Worm (Caenorhabditis elegans) whole organism, L2 larva: ENCODE data around the gene F37C4.5.
A peak's percentile ranks its signal among the peaks of the same experiment; 100 is the strongest.

Experiments used
- C34F6.9 ChIP-seq: fragments of 150-350 bp; optimal IDR thresholded peaks from 2 replicates; lab custom pipeline; 2014; ENCODE audit warnings: missing biosample characterization, missing genetic modification characterization
- R02D3.7 ChIP-seq: fragments of 150-350 bp; optimal IDR thresholded peaks from 2 replicates; lab custom pipeline; 2014; ENCODE audit warnings: missing biosample characterization, missing genetic modification characterization
- Y55F3AM.14 ChIP-seq: fragments of 200-800 bp; sonication (Bioruptor generic); optimal IDR thresholded peaks from 2 replicates; lab custom pipeline; 2018; ENCODE audit warnings: mild to moderate bottlenecking, missing genetic modification characterization, missing compliant biosample characterization
- alr-1 ChIP-seq: fragments of 150-350 bp; optimal IDR thresholded peaks from 2 replicates; lab custom pipeline; 2014; ENCODE audit warnings: missing biosample characterization, missing genetic modification characterization
- aly-2 ChIP-seq: fragments of 150-350 bp; optimal IDR thresholded peaks from 2 replicates; lab custom pipeline; 2014; ENCODE audit warnings: missing biosample characterization, missing genetic modification characterization
- ama-1 ChIP-seq: fragments of 150-350 bp; optimal IDR thresholded peaks from 2 replicates; lab custom pipeline; 2018; ENCODE audit warnings: inconsistent platforms
- blmp-1 ChIP-seq: sonication (generic microtip); optimal IDR thresholded peaks from 2 replicates; lab custom pipeline; 2017; ENCODE audit warnings: missing genetic modification characterization, mild to moderate bottlenecking, missing compliant biosample characterization, antibody characterized with exemption, moderate library complexity; ENCODE audit not compliant: insufficient read depth
- ceh-82 ChIP-seq: fragments of 150-350 bp; optimal IDR thresholded peaks from 2 replicates; lab custom pipeline; 2014; ENCODE audit warnings: missing biosample characterization, missing genetic modification characterization
- crh-2 ChIP-seq: sonication (generic microtip); optimal IDR thresholded peaks from 2 replicates; lab custom pipeline; 2017; ENCODE audit warnings: missing biosample characterization, missing genetic modification characterization
- dmd-4 ChIP-seq: sonication (generic microtip); optimal IDR thresholded peaks from 2 replicates; lab custom pipeline; 2017; ENCODE audit warnings: missing biosample characterization, missing genetic modification characterization
- elt-1 ChIP-seq: fragments of 150-350 bp; optimal IDR thresholded peaks from 2 replicates; lab custom pipeline; 2014; ENCODE audit warnings: missing biosample characterization, missing genetic modification characterization
- fos-1 ChIP-seq: fragments of 150-350 bp; optimal IDR thresholded peaks from 2 replicates; lab custom pipeline; 2014; ENCODE audit warnings: missing biosample characterization, missing genetic modification characterization
- lin-13 ChIP-seq: fragments of 150-350 bp; optimal IDR thresholded peaks from 2 replicates; lab custom pipeline; 2014; ENCODE audit warnings: missing biosample characterization, missing genetic modification reagents, missing genetic modification characterization
- lsy-2 ChIP-seq, 2 experiments: fragments of 150-350 bp in 1 of 2; sonication (generic microtip) in 1 of 2; optimal IDR thresholded peaks; 2 replicates each; lab custom pipeline; 2014 to 2017; ENCODE audit warnings: missing biosample characterization in 2 of 2, missing genetic modification characterization in 2 of 2
- mbf-1 ChIP-seq: sonication (generic microtip); optimal IDR thresholded peaks from 2 replicates; lab custom pipeline; 2017; ENCODE audit warnings: missing biosample characterization, missing genetic modification characterization
- mdl-1 ChIP-seq, 2 experiments: fragments of 150-350 bp in 1 of 2; sonication (generic microtip) in 1 of 2; optimal IDR thresholded peaks; 2 replicates each; lab custom pipeline; 2017; ENCODE audit warnings: missing biosample characterization in 2 of 2, missing genetic modification characterization in 2 of 2
- nhr-10 ChIP-seq: sonication (generic microtip); optimal IDR thresholded peaks from 2 replicates; lab custom pipeline; 2017; ENCODE audit warnings: missing biosample characterization, missing genetic modification characterization
- nhr-129 ChIP-seq: fragments of 150-350 bp; optimal IDR thresholded peaks from 2 replicates; lab custom pipeline; 2014; ENCODE audit warnings: missing biosample characterization, missing genetic modification characterization
- nhr-21 ChIP-seq: fragments of 150-350 bp; optimal IDR thresholded peaks from 2 replicates; lab custom pipeline; 2014; ENCODE audit warnings: missing biosample characterization, missing genetic modification characterization
- nhr-23 ChIP-seq: fragments of 150-350 bp; optimal IDR thresholded peaks from 2 replicates; lab custom pipeline; 2014; ENCODE audit warnings: missing biosample characterization, missing genetic modification reagents, missing genetic modification characterization
- nhr-237 ChIP-seq: fragments of 150-350 bp; optimal IDR thresholded peaks from 2 replicates; lab custom pipeline; 2014; ENCODE audit warnings: missing biosample characterization, missing genetic modification characterization
- nhr-25 ChIP-seq: fragments of 150-350 bp; sonication (generic microtip); optimal IDR thresholded peaks from 3 replicates; lab custom pipeline; 2014; ENCODE audit warnings: missing biosample characterization, missing genetic modification characterization
- nhr-6 ChIP-seq: fragments of 150-350 bp; optimal IDR thresholded peaks from 2 replicates; lab custom pipeline; 2014; ENCODE audit warnings: missing biosample characterization, missing genetic modification characterization
- skn-1 ChIP-seq: sonication (generic microtip); optimal IDR thresholded peaks from 2 replicates; lab custom pipeline; 2017; ENCODE audit warnings: missing biosample characterization, missing genetic modification characterization
- unc-62 ChIP-seq: fragments of 150-350 bp; optimal IDR thresholded peaks from 2 replicates; lab custom pipeline; 2014; ENCODE audit warnings: missing biosample characterization, missing genetic modification reagents, missing genetic modification characterization
- zag-1 ChIP-seq: fragments of 150-350 bp; optimal IDR thresholded peaks from 2 replicates; lab custom pipeline; 2014; ENCODE audit warnings: missing biosample characterization, missing genetic modification characterization
- ztf-11 ChIP-seq: sonication (generic microtip); optimal IDR thresholded peaks from 2 replicates; lab custom pipeline; 2017; ENCODE audit warnings: missing biosample characterization, missing genetic modification characterization
- ztf-4 ChIP-seq: fragments of 150-350 bp; optimal IDR thresholded peaks from 2 replicates; lab custom pipeline; 2014; ENCODE audit warnings: missing biosample characterization, missing genetic modification characterization

F37C4.5 gene

ce11 chrIV:3894770-3895169 lies 21.2 kb upstream of the F37C4.5 start, which contains the start of gene dct-8:
TSS of gene dct-8 (plus strand) at chrIV:3895070.
- no peak for TF ChIP-seq dmd-4 (tag; lab: Kevin White, UChicago)
- TF ChIP-seq zag-1: no peak

- no peak for TF ChIP-seq nhr-21 (tag; lab: Kevin White, UChicago)
- no peak for TF ChIP-seq nhr-129 (tag; lab: Kevin White, UChicago)
- TF ChIP-seq lsy-2 (tag; optimal IDR thresholded peaks at IDR 0.05; lab: Kevin White, UChicago): no peak
Observed at ce11 chrIV:3894004-3894480, 20.4 kb upstream of the F37C4.5 start, which contains the start of gene F56D6.8. TSS of gene F56D6.8 (minus strand) at chrIV:3894430.

- TF ChIP-seq ztf-4: no peak
Observed at ce11 chrIV:3892027-3892426, 18.4 kb upstream of the F37C4.5 start, which contains the start of gene F56D6.9. TSS of gene F56D6.9 (plus strand) at chrIV:3892327.

- TF ChIP-seq unc-62 (GFP tag; lab: Kevin White, UChicago) (no peak), skn-1 (tag; lab: Kevin White, UChicago) (no peak), C34F6.9 (no peak), ceh-82 (no peak)
Observed at ce11 chrIV:3888963-3889362, 15.4 kb upstream of the F37C4.5 start, which contains the start of gene oac-21. TSS of gene oac-21 (plus strand) at chrIV:3889263.

- no peak for TF ChIP-seq alr-1
- no peak for TF ChIP-seq ztf-4
- no peak for TF ChIP-seq mbf-1 (tag; lab: Kevin White, UChicago)
- no peak for TF ChIP-seq fos-1
- TF ChIP-seq nhr-23 (tag; lab: Kevin White, UChicago): no peak
- no peak for TF ChIP-seq ama-1 (lab: Kevin White, UChicago)
- no peak for TF ChIP-seq zag-1
- TF ChIP-seq nhr-10: no peak
- no peak for TF ChIP-seq nhr-237 (tag; lab: Kevin White, UChicago)
- no peak for TF ChIP-seq crh-2 (tag; lab: Kevin White, UChicago)
- no peak for TF ChIP-seq nhr-6 (tag; lab: Kevin White, UChicago)
- no peak for TF ChIP-seq skn-1 (tag; lab: Kevin White, UChicago)
- no peak for TF ChIP-seq R02D3.7 (tag; lab: Kevin White, UChicago)
- TF ChIP-seq, all 48 proteins: peak for 0
Observed at ce11 chrIV:3885369-3885768, 11.8 kb upstream of the F37C4.5 start, which contains the start of gene oac-22. TSS of gene oac-22 (plus strand) at chrIV:3885669.

- TF ChIP-seq elt-1 (tag; lab: Kevin White, UChicago) (no peak), Y55F3AM.14 (GFP tag; lab: Kevin White, UChicago) (no peak), nhr-21 (tag; lab: Kevin White, UChicago) (no peak), mbf-1 (tag; lab: Kevin White, UChicago) (no peak), crh-2 (tag; lab: Kevin White, UChicago) (no peak), mdl-1 (tag; optimal IDR thresholded peaks at IDR 0.05; lab: Kevin White, UChicago) (no peak), ztf-11 (tag; lab: Kevin White, UChicago) (no peak), ztf-4 (no peak), lsy-2 (tag; optimal IDR thresholded peaks at IDR 0.05; lab: Kevin White, UChicago) (no peak)
Observed at ce11 chrIV:3881119-3881518, 7.5 kb upstream of the F37C4.5 start, which contains the start of the genes F37C4.8 and oac-23. TSS of gene F37C4.8 (minus strand) at chrIV:3881219. TSS of gene oac-23 (plus strand) at chrIV:3881441.

- no peak for TF ChIP-seq R02D3.7 (tag; lab: Kevin White, UChicago)
- TF ChIP-seq fos-1: peak; percentile 27
Observed at ce11 chrIV:3878283-3878938, 4.8 kb upstream of the F37C4.5 start, which contains the start of gene F37C4.6. TSS of gene F37C4.6 (minus strand) at chrIV:3878333.

- TF ChIP-seq nhr-25 (tag; lab: Kevin White, UChicago): no peak
- no peak for TF ChIP-seq lin-13 (GFP tag; lab: Kevin White, UChicago)
- no peak for TF ChIP-seq nhr-237 (tag; lab: Kevin White, UChicago)
- TF ChIP-seq blmp-1 (tag; lab: Kevin White, UChicago): no peak
- no peak for TF ChIP-seq nhr-23 (tag; lab: Kevin White, UChicago)
- no peak for TF ChIP-seq aly-2
- no peak for TF ChIP-seq nhr-21 (tag; lab: Kevin White, UChicago)
Observed at ce11 chrIV:3876955-3877354, 3.3 kb upstream of the F37C4.5 start.
